Worm (Caenorhabditis elegans): ENCODE data around the gene C07H6.2.

DNA sequence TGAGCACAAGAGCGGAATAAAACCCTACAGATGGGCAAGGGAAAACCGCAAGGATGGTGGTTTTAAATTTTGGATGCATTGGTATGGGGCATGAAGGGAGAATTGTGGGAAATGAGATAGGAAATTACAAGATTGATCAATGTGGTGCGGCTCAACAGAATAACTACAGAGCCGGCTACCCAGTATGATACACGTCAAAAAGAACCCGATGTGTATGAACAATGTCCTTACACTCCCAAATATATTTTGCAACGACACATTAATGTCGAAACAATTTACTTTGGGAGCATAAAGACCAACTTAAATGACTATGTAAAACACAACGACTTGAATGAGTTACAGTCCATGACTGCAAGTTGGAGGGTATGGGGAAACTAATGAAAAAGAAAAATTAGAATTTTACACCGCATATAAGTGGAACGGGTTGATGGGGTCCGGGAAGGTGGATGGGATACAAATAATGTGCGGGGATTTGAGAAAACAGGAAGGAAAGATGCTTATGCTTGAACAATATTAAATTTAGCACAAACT, 25.1 kb upstream of the C07H6.2 start:
- TF ChIP-seq flt-1 (GFP tag; IDR thresholded peaks at IDR 0.05) (no peak), klf-2 (GFP tag; conservative IDR thresholded peaks at IDR 0.05) (no peak), T22C8.4 (GFP tag; IDR thresholded peaks at IDR 0.05) (no peak), ref-1 (GFP tag; conservative IDR thresholded peaks at IDR 0.05) (no peak), ztf-29 (GFP tag; IDR thresholded peaks at IDR 0.05) (no peak), ztf-23 (GFP tag; IDR thresholded peaks at IDR 0.05) (no peak)
